Fruit fly (Drosophila melanogaster) whole organism, prepupa: ENCODE results near the gene Culd.

Source experiments
- CG8632 ChIP-seq: fragments of 200-800 bp; sonication (Bioruptor generic); optimal IDR thresholded peaks from 3 replicates; lab custom pipeline; 2016; ENCODE audit warnings: missing biosample characterization, missing genetic modification characterization
- Gug ChIP-seq: fragments of 200-800 bp; sonication (Bioruptor generic); IDR thresholded peaks from 2 replicates; pipeline ENCODE4 v1.3.6; 2022; ENCODE audit warnings: missing biosample characterization, missing genetic modification characterization
- Smox ChIP-seq: fragments of 200-800 bp; sonication (Bioruptor generic); optimal IDR thresholded peaks from 3 replicates; lab custom pipeline; 2016; ENCODE audit warnings: missing biosample characterization, missing genetic modification characterization
- spab ChIP-seq: fragments of 200-800 bp; sonication (Bioruptor generic); optimal IDR thresholded peaks from 2 replicates; lab custom pipeline; 2017; ENCODE audit warnings: missing biosample characterization, mild to moderate bottlenecking, missing genetic modification characterization, missing genetic modification reagents

dm6 chr3L:8346100-8346980 lies 9.8 kb downstream of the Culd start, which contains the start of the genes CG7182 and GAPcenA:
- peak; percentile 41 for TF ChIP-seq spab (GFP tag; lab: Kevin White, UChicago)
- TF ChIP-seq CG8632 = peak; percentile 77
- no peak for TF ChIP-seq Smox (GFP tag; lab: Kevin White, UChicago)
- 0 out of 2 replicates have a peak, but pooled peaks have one; percentile 9 for TF ChIP-seq Gug (GFP tag; lab: Robert Waterston, UW)
